Fruit fly (Drosophila melanogaster) whole organism, prepupa: ENCODE results near the gene CecA1.

Experiments
- Blimp-1 ChIP-seq: fragments of 200-800 bp; sonication (Bioruptor generic); optimal IDR thresholded peaks from 3 replicates; lab custom pipeline; 2017; ENCODE audit warnings: missing biosample characterization, missing genetic modification characterization, mild to moderate bottlenecking, moderate library complexity, missing genetic modification reagents
- CG11294 ChIP-seq: fragments of 200-800 bp; sonication (Bioruptor generic); IDR thresholded peaks from 2 replicates; pipeline ENCODE4 v1.3.6; 2022; ENCODE audit warnings: missing biosample characterization, missing genetic modification characterization
- CG15336 ChIP-seq: fragments of 200-800 bp; sonication (Bioruptor generic); IDR thresholded peaks from 2 replicates; pipeline ENCODE4 v1.3.6; 2022; ENCODE audit warnings: missing biosample characterization, missing genetic modification characterization
- CG1621 ChIP-seq: fragments of 200-800 bp; sonication (Bioruptor generic); optimal IDR thresholded peaks from 3 replicates; lab custom pipeline; 2018; ENCODE audit warnings: missing biosample characterization, mild to moderate bottlenecking, missing genetic modification characterization
- CG16779 ChIP-seq: fragments of 200-800 bp; sonication (Bioruptor generic); optimal IDR thresholded peaks from 3 replicates; lab custom pipeline; 2017; ENCODE audit warnings: missing biosample characterization, mild to moderate bottlenecking, missing genetic modification characterization
- CG3032 ChIP-seq: fragments of 200-800 bp; optimal IDR thresholded peaks from 2 replicates; lab custom pipeline; 2019; ENCODE audit warnings: missing biosample characterization, mild to moderate bottlenecking, missing genetic modification characterization, moderate library complexity
- CG31627 ChIP-seq: fragments of 200-800 bp; sonication (Bioruptor generic); optimal IDR thresholded peaks from 3 replicates; lab custom pipeline; 2016; ENCODE audit warnings: missing biosample characterization, missing genetic modification characterization
- CG34406 ChIP-seq: fragments of 200-800 bp; sonication (Bioruptor generic); optimal IDR thresholded peaks from 3 replicates; lab custom pipeline; 2016; ENCODE audit warnings: missing biosample characterization, missing genetic modification characterization
- CG6276 ChIP-seq: fragments of 200-800 bp; sonication (Bioruptor generic); optimal IDR thresholded peaks from 2 replicates; lab custom pipeline; 2017; ENCODE audit warnings: missing biosample characterization, mild to moderate bottlenecking, missing genetic modification characterization
- CG6792 ChIP-seq: fragments of 200-800 bp; sonication (Bioruptor generic); optimal IDR thresholded peaks from 3 replicates; lab custom pipeline; 2016; ENCODE audit warnings: missing biosample characterization, missing genetic modification characterization
- CG6808 ChIP-seq: fragments of 200-800 bp; sonication (Bioruptor generic); optimal IDR thresholded peaks from 3 replicates; lab custom pipeline; 2017; ENCODE audit warnings: missing biosample characterization, missing genetic modification characterization, mild to moderate bottlenecking, moderate library complexity, missing genetic modification reagents
- CG6854 ChIP-seq: fragments of 200-800 bp; sonication (Bioruptor generic); optimal IDR thresholded peaks from 2 replicates; lab custom pipeline; 2017; ENCODE audit warnings: missing biosample characterization, mild to moderate bottlenecking, missing genetic modification characterization
- CG8119 ChIP-seq: fragments of 200-800 bp; sonication (Bioruptor generic); IDR thresholded peaks from 3 replicates; pipeline ENCODE4 v1.3.6; 2022; ENCODE audit warnings: missing biosample characterization, missing genetic modification characterization
- CG8319 ChIP-seq: fragments of 200-800 bp; sonication (Bioruptor generic); optimal IDR thresholded peaks from 3 replicates; lab custom pipeline; 2016; ENCODE audit warnings: missing biosample characterization, missing genetic modification characterization
- CG8632 ChIP-seq: fragments of 200-800 bp; sonication (Bioruptor generic); optimal IDR thresholded peaks from 3 replicates; lab custom pipeline; 2016; ENCODE audit warnings: missing biosample characterization, missing genetic modification characterization
- CG9139 ChIP-seq: fragments of 200-800 bp; sonication (Bioruptor generic); optimal IDR thresholded peaks from 3 replicates; lab custom pipeline; 2017; ENCODE audit warnings: missing biosample characterization, mild to moderate bottlenecking, missing genetic modification characterization
- Eip75B ChIP-seq: fragments of 200-800 bp; sonication (Bioruptor generic); optimal IDR thresholded peaks from 3 replicates; lab custom pipeline; 2016; ENCODE audit warnings: missing biosample characterization, missing genetic modification characterization
- Eip78C ChIP-seq: fragments of 200-800 bp; sonication (Bioruptor generic); peaks from one replicate; lab custom pipeline; 2016; ENCODE audit warnings: missing biosample characterization, missing genetic modification characterization
- Ets21C ChIP-seq: fragments of 200-800 bp; sonication (Bioruptor generic); optimal IDR thresholded peaks from 3 replicates; lab custom pipeline; 2016; ENCODE audit warnings: missing biosample characterization, missing genetic modification characterization
- Ets96B ChIP-seq: fragments of 200-800 bp; optimal IDR thresholded peaks from 2 replicates; lab custom pipeline; 2019; ENCODE audit warnings: missing biosample characterization, mild to moderate bottlenecking, missing genetic modification characterization, moderate library complexity
- Gug ChIP-seq: fragments of 200-800 bp; sonication (Bioruptor generic); IDR thresholded peaks from 2 replicates; pipeline ENCODE4 v1.3.6; 2022; ENCODE audit warnings: missing biosample characterization, missing genetic modification characterization
- Hr38 ChIP-seq: sonication (Bioruptor generic); optimal IDR thresholded peaks from 2 replicates; lab custom pipeline; 2016; ENCODE audit warnings: missing biosample characterization, missing genetic modification characterization
- Hr39 ChIP-seq: fragments of 200-800 bp; sonication (Bioruptor generic); optimal IDR thresholded peaks from 2 replicates; lab custom pipeline; 2016; ENCODE audit warnings: missing biosample characterization, missing genetic modification characterization
- Hr4 ChIP-seq: fragments of 200-800 bp; sonication (Bioruptor generic); optimal IDR thresholded peaks from 3 replicates; lab custom pipeline; 2016; ENCODE audit warnings: missing biosample characterization, missing genetic modification characterization
- Lpt ChIP-seq: fragments of 200-800 bp; sonication (Bioruptor generic); optimal IDR thresholded peaks from 3 replicates; lab custom pipeline; 2016; ENCODE audit warnings: missing biosample characterization, missing genetic modification characterization
- Met ChIP-seq: fragments of 200-800 bp; sonication (Bioruptor generic); optimal IDR thresholded peaks from 3 replicates; lab custom pipeline; 2016; ENCODE audit warnings: missing biosample characterization, missing genetic modification characterization
- OdsH ChIP-seq: fragments of 200-800 bp; sonication (Bioruptor generic); optimal IDR thresholded peaks from 3 replicates; lab custom pipeline; 2016; ENCODE audit warnings: missing biosample characterization, missing genetic modification characterization
- Smox ChIP-seq: fragments of 200-800 bp; sonication (Bioruptor generic); optimal IDR thresholded peaks from 3 replicates; lab custom pipeline; 2016; ENCODE audit warnings: missing biosample characterization, missing genetic modification characterization
- Sox102F ChIP-seq: fragments of 200-800 bp; sonication (Bioruptor generic); optimal IDR thresholded peaks from 2 replicates; lab custom pipeline; 2016; ENCODE audit warnings: missing biosample characterization, mild to moderate bottlenecking, missing genetic modification characterization
- Sox14 ChIP-seq: fragments of 200-800 bp; sonication (Bioruptor generic); optimal IDR thresholded peaks from 3 replicates; lab custom pipeline; 2016; ENCODE audit warnings: missing biosample characterization, missing genetic modification characterization
- Sox15 ChIP-seq: fragments of 200-800 bp; sonication (Bioruptor generic); optimal IDR thresholded peaks from 3 replicates; lab custom pipeline; 2016; ENCODE audit warnings: missing biosample characterization, missing genetic modification characterization
- achi ChIP-seq: fragments of 200-800 bp; sonication (Bioruptor generic); optimal IDR thresholded peaks from 3 replicates; lab custom pipeline; 2016; ENCODE audit warnings: missing biosample characterization, missing genetic modification characterization
- acj6 ChIP-seq: fragments of 200-800 bp; sonication (Bioruptor generic); optimal IDR thresholded peaks from 3 replicates; lab custom pipeline; 2016; ENCODE audit warnings: missing biosample characterization, missing genetic modification characterization
- cyc ChIP-seq: fragments of 200-800 bp; sonication (Bioruptor generic); optimal IDR thresholded peaks from 3 replicates; lab custom pipeline; 2016; ENCODE audit warnings: missing biosample characterization, missing genetic modification characterization
- dac ChIP-seq: fragments of 200-800 bp; sonication (Bioruptor generic); optimal IDR thresholded peaks from 2 replicates; lab custom pipeline; 2017; ENCODE audit warnings: missing biosample characterization, mild to moderate bottlenecking, missing genetic modification characterization
- dsx ChIP-seq: fragments of 200-800 bp; optimal IDR thresholded peaks from 3 replicates; lab custom pipeline; 2019; ENCODE audit warnings: missing biosample characterization, mild to moderate bottlenecking, missing genetic modification characterization, moderate library complexity; ENCODE audit not compliant: poor library complexity, severe bottlenecking
- eg ChIP-seq: fragments of 200-800 bp; sonication (Bioruptor generic); IDR thresholded peaks from 3 replicates; pipeline ENCODE4 v1.3.6; 2022; ENCODE audit warnings: missing biosample characterization, missing genetic modification characterization
- esn ChIP-seq: fragments of 200-800 bp; sonication (Bioruptor generic); optimal IDR thresholded peaks from 2 replicates; lab custom pipeline; 2016; ENCODE audit warnings: missing biosample characterization, mild to moderate bottlenecking, missing genetic modification characterization, moderate library complexity
- fd59A ChIP-seq: fragments of 200-800 bp; sonication (Bioruptor generic); optimal IDR thresholded peaks from 2 replicates; lab custom pipeline; 2017; ENCODE audit warnings: missing biosample characterization, mild to moderate bottlenecking, missing genetic modification characterization, missing genetic modification reagents
- fd85E ChIP-seq: fragments of 200-800 bp; sonication (Bioruptor generic); optimal IDR thresholded peaks from 3 replicates; lab custom pipeline; 2016; ENCODE audit warnings: missing biosample characterization, missing genetic modification characterization
- fkh ChIP-seq: fragments of 200-800 bp; sonication (Bioruptor generic); optimal IDR thresholded peaks from 3 replicates; lab custom pipeline; 2017; ENCODE audit warnings: missing biosample characterization, mild to moderate bottlenecking, missing genetic modification characterization, moderate library complexity
- lz ChIP-seq: fragments of 200-800 bp; sonication (Bioruptor generic); optimal IDR thresholded peaks from 3 replicates; lab custom pipeline; 2016; ENCODE audit warnings: missing biosample characterization, missing genetic modification characterization
- net ChIP-seq: fragments of 200-800 bp; sonication (Bioruptor generic); optimal IDR thresholded peaks from 3 replicates; lab custom pipeline; 2016; ENCODE audit warnings: missing biosample characterization, missing genetic modification characterization
- pdm3 ChIP-seq: fragments of 200-800 bp; sonication (Bioruptor generic); optimal IDR thresholded peaks from 3 replicates; lab custom pipeline; 2016; ENCODE audit warnings: missing biosample characterization, missing genetic modification characterization
- salr ChIP-seq, 2 experiments: fragments of 200-800 bp; sonication (Bioruptor generic); optimal IDR thresholded peaks; 3 replicates each; lab custom pipeline; 2016 to 2018; ENCODE audit warnings: missing biosample characterization in 2 of 2, missing genetic modification characterization in 2 of 2, mild to moderate bottlenecking in 1 of 2
- spab ChIP-seq: fragments of 200-800 bp; sonication (Bioruptor generic); optimal IDR thresholded peaks from 2 replicates; lab custom pipeline; 2017; ENCODE audit warnings: missing biosample characterization, mild to moderate bottlenecking, missing genetic modification characterization, missing genetic modification reagents
- topi ChIP-seq: fragments of 200-800 bp; sonication (Bioruptor generic); optimal IDR thresholded peaks from 3 replicates; lab custom pipeline; 2016; ENCODE audit warnings: missing biosample characterization, missing genetic modification characterization
- vri ChIP-seq: fragments of 200-800 bp; sonication (Bioruptor generic); optimal IDR thresholded peaks from 3 replicates; lab custom pipeline; 2016; ENCODE audit warnings: missing biosample characterization, mild to moderate bottlenecking, missing genetic modification characterization

The CecA1 gene

DNA sequence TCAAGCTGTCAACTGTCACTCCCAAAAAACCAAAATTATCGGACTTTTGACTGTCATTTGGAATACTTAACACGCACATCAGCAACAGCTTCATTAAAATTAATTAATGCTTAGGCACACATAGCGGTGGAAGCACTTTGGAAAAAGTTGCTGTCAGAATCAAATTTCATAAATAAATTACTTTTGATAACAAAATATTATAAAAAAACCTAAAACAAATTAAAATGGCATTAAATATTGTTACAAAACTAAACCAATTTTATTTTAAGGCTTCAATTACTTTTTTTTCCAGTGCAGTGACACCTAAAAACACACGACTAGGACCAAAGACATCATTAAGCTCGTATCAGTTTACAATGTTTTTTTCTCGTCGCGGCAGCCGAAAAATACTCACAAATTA, 45.6 kb downstream of the CecA1 start (continued):
- TF ChIP-seq Lpt (no peak), CG8119 (peak; percentile 73), fkh (GFP tag; lab: Kevin White, UChicago) (no peak), acj6 (peak; percentile 59), CG8319 (GFP tag; lab: Kevin White, UChicago) (peak; percentile 14), Sox15 (GFP tag; lab: Kevin White, UChicago) (peak; percentile 21), CG16779 (tag; lab: Kevin White, UChicago) (no peak), Sox102F (GFP tag; lab: Kevin White, UChicago) (peak; percentile 38), spab (GFP tag; lab: Kevin White, UChicago) (peak; percentile 57), Gug (GFP tag; lab: Robert Waterston, UW) (peak; percentile 41; the same call in 1 of the 2 replicates), CG34406 (GFP tag; lab: Kevin White, UChicago) (peak; percentile 71), Sox14 (GFP tag; lab: Kevin White, UChicago) (peak; percentile 37), CG3032 (tag; lab: Kevin White, UChicago) (peak; percentile 59), CG6808 (peak; percentile 50), achi (GFP tag; lab: Kevin White, UChicago) (peak; percentile 67), Ets96B (tag; lab: Kevin White, UChicago) (peak; percentile 45), CG8632 (GFP tag; lab: Kevin White, UChicago) (peak; percentile 71)

DNA sequence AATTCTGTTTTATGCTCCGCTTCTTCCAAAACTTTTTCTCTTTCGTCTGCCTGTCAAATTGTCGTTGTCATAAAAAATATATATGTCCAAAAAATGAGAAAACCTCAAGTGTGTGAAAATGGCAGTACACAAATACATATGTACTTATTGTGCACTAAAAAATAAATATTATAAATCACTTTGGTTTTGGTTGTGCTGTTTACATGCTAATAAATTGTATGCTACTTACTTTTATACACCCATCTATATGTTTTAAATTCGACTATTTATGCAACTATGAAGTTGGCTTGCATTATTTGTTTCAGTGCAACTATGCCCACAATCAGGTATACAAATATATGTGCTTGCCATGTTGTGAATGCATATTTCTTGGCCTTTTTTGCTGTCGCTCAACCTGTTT, 46.9 kb downstream of the CecA1 start:
- TF ChIP-seq Sox102F (GFP tag; lab: Kevin White, UChicago) (peak; percentile 91), CG1621 (tag; lab: Kevin White, UChicago) (peak; percentile 80), Hr38 (GFP tag; lab: Kevin White, UChicago) (no peak), Ets21C (GFP tag; lab: Kevin White, UChicago) (peak; percentile 74), Eip78C (GFP tag; lab: Kevin White, UChicago) (peak; percentile 99), lz (peak; percentile 92), topi (GFP tag; lab: Kevin White, UChicago) (peak; percentile 94), CG9139 (GFP tag; lab: Kevin White, UChicago) (peak; percentile 54), Sox14 (GFP tag; lab: Kevin White, UChicago) (peak; percentile 78), Eip75B (GFP tag; lab: Kevin White, UChicago) (peak; percentile 89), CG6808 (peak; percentile 62), OdsH (peak; percentile 83), achi (GFP tag; lab: Kevin White, UChicago) (peak; percentile 68), Gug (GFP tag; lab: Robert Waterston, UW) (peak; percentile 63), salr (GFP tag; optimal IDR thresholded peaks at IDR 0.05; lab: Kevin White, UChicago) (peak; percentile 48 to 59), dac (GFP tag; lab: Kevin White, UChicago) (no peak), Ets96B (tag; lab: Kevin White, UChicago) (peak; percentile 90), fd85E (GFP tag; lab: Kevin White, UChicago) (no peak), pdm3 (peak; percentile 78), Smox (GFP tag; lab: Kevin White, UChicago) (peak; percentile 88), CG6792 (GFP tag; lab: Kevin White, UChicago) (peak; percentile 91), CG6854 (GFP tag; lab: Kevin White, UChicago) (no peak), CG8319 (GFP tag; lab: Kevin White, UChicago) (peak; percentile 81), net (GFP tag; lab: Kevin White, UChicago) (peak; percentile 79), CG16779 (tag; lab: Kevin White, UChicago) (peak; percentile 70), CG6276 (GFP tag; lab: Kevin White, UChicago) (no peak), CG11294 (GFP tag; lab: Robert Waterston, UW) (no peak), Blimp-1 (GFP tag; lab: Kevin White, UChicago) (peak; percentile 35), dsx (GFP tag; lab: Kevin White, UChicago) (peak; percentile 85), CG31627 (GFP tag; lab: Kevin White, UChicago) (peak; percentile 76), Met (GFP tag; lab: Kevin White, UChicago) (peak; percentile 97), Lpt (peak; percentile 24), cyc (GFP tag; lab: Kevin White, UChicago) (peak; percentile 62), CG3032 (tag; lab: Kevin White, UChicago) (peak; percentile 80), Hr39 (GFP tag; lab: Kevin White, UChicago) (peak; percentile 79), CG34406 (GFP tag; lab: Kevin White, UChicago) (peak; percentile 91), eg (GFP tag; lab: Robert Waterston, UW) (no peak), Sox15 (GFP tag; lab: Kevin White, UChicago) (peak; percentile 68), CG15336 (GFP tag; lab: Robert Waterston, UW) (peak; percentile 73), vri (peak; percentile 88), esn (peak; percentile 95), Hr4 (GFP tag; lab: Kevin White, UChicago) (peak; percentile 80), fd59A (GFP tag; lab: Kevin White, UChicago) (peak; percentile 71), CG8119 (peak; percentile 63; the same call in 2 of the 3 replicates)
